Worm (Caenorhabditis elegans) whole organism, L2 larva: Measurements from ENCODE around the gene scl-8.

ENCODE experiments used
- C34F6.9 ChIP-seq: fragments of 150-350 bp; optimal IDR thresholded peaks from 2 replicates; lab custom pipeline; 2014; ENCODE audit warnings: missing biosample characterization, missing genetic modification characterization
- F13H6.1 ChIP-seq: sonication (generic microtip); optimal IDR thresholded peaks from 2 replicates; lab custom pipeline; 2016; ENCODE audit warnings: missing genetic modification characterization, missing compliant biosample characterization
- R02D3.7 ChIP-seq: fragments of 150-350 bp; optimal IDR thresholded peaks from 2 replicates; lab custom pipeline; 2014; ENCODE audit warnings: missing biosample characterization, missing genetic modification characterization
- Y55F3AM.14 ChIP-seq: fragments of 200-800 bp; sonication (Bioruptor generic); optimal IDR thresholded peaks from 2 replicates; lab custom pipeline; 2018; ENCODE audit warnings: mild to moderate bottlenecking, missing genetic modification characterization, missing compliant biosample characterization
- ZK546.5 ChIP-seq: sonication (generic microtip); optimal IDR thresholded peaks from 2 replicates; lab custom pipeline; 2017; ENCODE audit warnings: missing biosample characterization, missing genetic modification characterization
- aly-2 ChIP-seq: fragments of 150-350 bp; optimal IDR thresholded peaks from 2 replicates; lab custom pipeline; 2014; ENCODE audit warnings: missing biosample characterization, missing genetic modification characterization
- ama-1 ChIP-seq: fragments of 150-350 bp; optimal IDR thresholded peaks from 2 replicates; lab custom pipeline; 2018; ENCODE audit warnings: inconsistent platforms
- blmp-1 ChIP-seq: sonication (generic microtip); optimal IDR thresholded peaks from 2 replicates; lab custom pipeline; 2017; ENCODE audit warnings: missing genetic modification characterization, mild to moderate bottlenecking, missing compliant biosample characterization, antibody characterized with exemption, moderate library complexity; ENCODE audit not compliant: insufficient read depth
- ceh-82 ChIP-seq: fragments of 150-350 bp; optimal IDR thresholded peaks from 2 replicates; lab custom pipeline; 2014; ENCODE audit warnings: missing biosample characterization, missing genetic modification characterization
- crh-2 ChIP-seq: sonication (generic microtip); optimal IDR thresholded peaks from 2 replicates; lab custom pipeline; 2017; ENCODE audit warnings: missing biosample characterization, missing genetic modification characterization
- dmd-4 ChIP-seq: sonication (generic microtip); optimal IDR thresholded peaks from 2 replicates; lab custom pipeline; 2017; ENCODE audit warnings: missing biosample characterization, missing genetic modification characterization
- egl-27 ChIP-seq: sonication (generic microtip); optimal IDR thresholded peaks from 3 replicates; lab custom pipeline; 2017; ENCODE audit warnings: missing biosample characterization, missing genetic modification reagents, missing genetic modification characterization
- elt-1 ChIP-seq: fragments of 150-350 bp; optimal IDR thresholded peaks from 2 replicates; lab custom pipeline; 2014; ENCODE audit warnings: missing biosample characterization, missing genetic modification characterization
- elt-3 ChIP-seq: sonication (generic microtip); optimal IDR thresholded peaks from 2 replicates; lab custom pipeline; 2017; ENCODE audit warnings: missing biosample characterization, missing genetic modification characterization
- fos-1 ChIP-seq: fragments of 150-350 bp; optimal IDR thresholded peaks from 2 replicates; lab custom pipeline; 2014; ENCODE audit warnings: missing biosample characterization, missing genetic modification characterization
- gmeb-1 ChIP-seq: fragments of 150-350 bp; optimal IDR thresholded peaks from 2 replicates; lab custom pipeline; 2014; ENCODE audit warnings: missing biosample characterization, missing genetic modification characterization
- lin-39 ChIP-seq: fragments of 150-350 bp; optimal IDR thresholded peaks from 2 replicates; lab custom pipeline; 2014; ENCODE audit warnings: missing biosample characterization, missing genetic modification reagents, missing genetic modification characterization
- lsy-2 ChIP-seq, 2 experiments: fragments of 150-350 bp in 1 of 2; sonication (generic microtip) in 1 of 2; optimal IDR thresholded peaks; 2 replicates each; lab custom pipeline; 2014 to 2017; ENCODE audit warnings: missing biosample characterization in 2 of 2, missing genetic modification characterization in 2 of 2
- mab-5 ChIP-seq: fragments of 150-350 bp; optimal IDR thresholded peaks from 2 replicates; lab custom pipeline; 2014; ENCODE audit warnings: missing biosample characterization, missing genetic modification characterization
- nhr-11 ChIP-seq: fragments of 150-350 bp; optimal IDR thresholded peaks from 2 replicates; lab custom pipeline; 2014; ENCODE audit warnings: missing biosample characterization, missing genetic modification characterization
- nhr-12 ChIP-seq: fragments of 150-350 bp; optimal IDR thresholded peaks from 2 replicates; lab custom pipeline; 2014; ENCODE audit warnings: missing biosample characterization, missing genetic modification characterization
- nhr-129 ChIP-seq: fragments of 150-350 bp; optimal IDR thresholded peaks from 2 replicates; lab custom pipeline; 2014; ENCODE audit warnings: missing biosample characterization, missing genetic modification characterization
- nhr-23 ChIP-seq: fragments of 150-350 bp; optimal IDR thresholded peaks from 2 replicates; lab custom pipeline; 2014; ENCODE audit warnings: missing biosample characterization, missing genetic modification reagents, missing genetic modification characterization
- nhr-237 ChIP-seq: fragments of 150-350 bp; optimal IDR thresholded peaks from 2 replicates; lab custom pipeline; 2014; ENCODE audit warnings: missing biosample characterization, missing genetic modification characterization
- nhr-25 ChIP-seq: fragments of 150-350 bp; sonication (generic microtip); optimal IDR thresholded peaks from 3 replicates; lab custom pipeline; 2014; ENCODE audit warnings: missing biosample characterization, missing genetic modification characterization
- nhr-6 ChIP-seq: fragments of 150-350 bp; optimal IDR thresholded peaks from 2 replicates; lab custom pipeline; 2014; ENCODE audit warnings: missing biosample characterization, missing genetic modification characterization
- sem-4 ChIP-seq: fragments of 150-350 bp; optimal IDR thresholded peaks from 2 replicates; lab custom pipeline; 2014; ENCODE audit warnings: missing biosample characterization, missing genetic modification reagents, missing genetic modification characterization
- skn-1 ChIP-seq: sonication (generic microtip); optimal IDR thresholded peaks from 2 replicates; lab custom pipeline; 2017; ENCODE audit warnings: missing biosample characterization, missing genetic modification characterization
- sma-3 ChIP-seq: sonication (generic microtip); optimal IDR thresholded peaks from 2 replicates; lab custom pipeline; 2016; ENCODE audit warnings: missing genetic modification reagents, missing genetic modification characterization, missing compliant biosample characterization
- sma-9 ChIP-seq, 2 experiments: fragments of 150-350 bp in 1 of 2; sonication (generic microtip) in 1 of 2; optimal IDR thresholded peaks; 2 replicates each; lab custom pipeline; 2014 to 2016; ENCODE audit warnings: missing genetic modification characterization in 2 of 2, mild to moderate bottlenecking in 1 of 2, missing biosample characterization in 1 of 2, missing compliant biosample characterization in 1 of 2, missing genetic modification reagents in 1 of 2, moderate library complexity in 1 of 2
- snpc-4 ChIP-seq: fragments of 150-350 bp; optimal IDR thresholded peaks from 2 replicates; lab custom pipeline; 2014; ENCODE audit warnings: missing biosample characterization, missing genetic modification characterization
- unc-55 ChIP-seq: fragments of 150-350 bp; sonication (generic microtip); optimal IDR thresholded peaks from 3 replicates; lab custom pipeline; 2014; ENCODE audit warnings: missing biosample characterization, missing genetic modification reagents, missing genetic modification characterization
- zag-1 ChIP-seq: fragments of 150-350 bp; optimal IDR thresholded peaks from 2 replicates; lab custom pipeline; 2014; ENCODE audit warnings: missing biosample characterization, missing genetic modification characterization
- ztf-11 ChIP-seq: sonication (generic microtip); optimal IDR thresholded peaks from 2 replicates; lab custom pipeline; 2017; ENCODE audit warnings: missing biosample characterization, missing genetic modification characterization

The scl-8 gene

DNA sequence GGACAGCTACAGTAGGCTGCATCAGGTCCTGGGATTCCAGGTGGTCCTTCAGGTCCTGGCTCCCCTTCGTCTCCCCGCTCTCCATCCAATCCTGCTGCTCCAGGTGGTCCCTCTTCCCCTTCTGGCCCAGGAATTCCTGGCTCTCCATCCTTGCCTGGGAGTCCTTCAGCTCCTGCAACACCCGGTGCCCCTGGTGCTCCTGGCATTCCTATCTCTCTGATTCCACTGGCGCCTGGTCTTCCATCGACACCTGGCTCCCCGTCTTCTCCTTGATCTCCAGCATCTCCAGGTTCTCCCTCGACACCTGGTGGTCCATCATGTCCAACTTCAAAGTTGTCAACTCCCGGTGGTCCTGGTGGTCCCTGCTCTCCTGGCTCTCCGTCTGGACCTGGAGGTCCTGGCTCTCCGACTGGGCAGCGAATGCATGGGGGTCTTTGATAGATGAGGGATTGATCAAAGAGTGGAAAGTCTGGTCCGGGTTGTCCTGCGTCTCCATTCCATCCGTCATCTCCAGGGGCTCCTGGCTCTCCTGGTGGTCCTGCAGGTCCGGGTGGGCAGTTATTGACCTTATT, 18.2 kb downstream of the scl-8 start:
- TF ChIP-seq egl-27 (tag; lab: Kevin White, UChicago) (no peak), ZK546.5 (tag; lab: Kevin White, UChicago) (no peak), skn-1 (tag; lab: Kevin White, UChicago) (no peak), aly-2 (tag; lab: Kevin White, UChicago) (no peak), sem-4 (tag; lab: Kevin White, UChicago) (no peak), blmp-1 (tag; lab: Kevin White, UChicago) (no peak), ama-1 (lab: Kevin White, UChicago) (no peak), elt-1 (tag; lab: Kevin White, UChicago) (no peak), mab-5 (tag; lab: Kevin White, UChicago) (no peak), snpc-4 (tag; lab: Kevin White, UChicago) (no peak), ztf-11 (tag; lab: Kevin White, UChicago) (no peak), nhr-12 (tag; lab: Kevin White, UChicago) (no peak)
- TF ChIP-seq, all 48 proteins: peak for 0

- TF ChIP-seq sma-3 (GFP tag; lab: Kevin White, UChicago) (no peak), snpc-4 (tag; lab: Kevin White, UChicago) (no peak), R02D3.7 (tag; lab: Kevin White, UChicago) (no peak), Y55F3AM.14 (GFP tag; lab: Kevin White, UChicago) (no peak), ceh-82 (tag; lab: Kevin White, UChicago) (no peak), aly-2 (tag; lab: Kevin White, UChicago) (no peak), elt-3 (tag; lab: Kevin White, UChicago) (no peak), skn-1 (tag; lab: Kevin White, UChicago) (no peak), nhr-23 (no peak), C34F6.9 (no peak), mab-5 (tag; lab: Kevin White, UChicago) (no peak), ZK546.5 (tag; lab: Kevin White, UChicago) (no peak), sem-4 (tag; lab: Kevin White, UChicago) (no peak), zag-1 (tag; lab: Kevin White, UChicago) (no peak), nhr-237 (tag; lab: Kevin White, UChicago) (no peak), elt-1 (tag; lab: Kevin White, UChicago) (no peak)
- TF ChIP-seq, all 48 proteins: peak for 0
These were observed 19.4 kb downstream of the scl-8 start, which contains the start of gene col-132 for ce11 chrIV:13090967-13091366. Gene col-132, minus strand, starts transcription at chrIV:13091067.

DNA sequence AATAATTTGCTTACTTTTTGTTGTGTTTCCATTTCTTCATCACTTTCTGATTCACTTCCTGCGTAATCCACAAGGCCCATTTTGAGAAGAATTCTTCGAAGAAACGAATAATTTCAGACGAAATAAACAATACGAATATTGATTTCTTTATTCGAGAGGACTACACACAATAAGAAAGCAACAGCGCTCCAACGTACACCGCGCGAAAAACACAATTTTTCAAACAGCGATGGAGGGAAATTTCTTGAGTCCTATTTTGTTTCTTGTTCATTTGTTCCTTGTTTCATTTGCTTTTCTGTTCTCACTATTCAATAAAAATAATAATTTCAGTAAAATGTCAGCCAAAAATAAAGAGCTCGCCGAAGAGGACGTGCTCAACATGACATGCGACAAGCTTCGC, 22.1 kb downstream of the scl-8 start, which contains the start of the genes prcc-1 and C39E9.12:
prcc-1 (minus strand) TSS at position 119 of the 400 bp plus-strand sequence.
C39E9.12 (plus strand) TSS at position 331 of the 400 bp plus-strand sequence.
- TF ChIP-seq lsy-2 (tag; optimal IDR thresholded peaks at IDR 0.05; lab: Kevin White, UChicago) = peak; percentile 31 to 86
- TF ChIP-seq R02D3.7 (tag; lab: Kevin White, UChicago) = no peak
- TF ChIP-seq nhr-25 = no peak
- TF ChIP-seq nhr-6 = peak; percentile 23
- peak; percentile 44 for TF ChIP-seq snpc-4 (tag; lab: Kevin White, UChicago)
- TF ChIP-seq gmeb-1 (tag; lab: Kevin White, UChicago) = peak; percentile 87
- TF ChIP-seq fos-1 (tag; lab: Kevin White, UChicago) = peak; percentile 32
- TF ChIP-seq C34F6.9 = peak; percentile 86
- TF ChIP-seq nhr-129 = peak; percentile 96
- TF ChIP-seq aly-2 (tag; lab: Kevin White, UChicago) = no peak
- TF ChIP-seq nhr-11 (tag; lab: Kevin White, UChicago) = no peak
- TF ChIP-seq unc-55 (GFP tag; lab: Kevin White, UChicago) = peak; percentile 94
- TF ChIP-seq egl-27 (tag; lab: Kevin White, UChicago) = peak; percentile 6
- TF ChIP-seq crh-2 = peak; percentile 76
- peak; percentile 47 for TF ChIP-seq sma-3 (GFP tag; lab: Kevin White, UChicago)
- peak; percentile 54 for TF ChIP-seq sma-9 (GFP tag; optimal IDR thresholded peaks at IDR 0.05; lab: Kevin White, UChicago)
- no peak for TF ChIP-seq sma-9 (tag; optimal IDR thresholded peaks at IDR 0.05; lab: Kevin White, UChicago)

- no peak for TF ChIP-seq dmd-4 (tag; lab: Kevin White, UChicago)
- no peak for TF ChIP-seq sma-9 (GFP tag; optimal IDR thresholded peaks at IDR 0.05; lab: Kevin White, UChicago)
- TF ChIP-seq sma-9 (tag; optimal IDR thresholded peaks at IDR 0.05; lab: Kevin White, UChicago) = no peak
- no peak for TF ChIP-seq F13H6.1 (tag; lab: Kevin White, UChicago)
- TF ChIP-seq lin-39 (tag; lab: Kevin White, UChicago) = no peak
These were observed 23.9 kb downstream of the scl-8 start, which contains the start of gene rfc-3 for ce11 chrIV:13095462-13095861. Gene rfc-3, plus strand, starts transcription at chrIV:13095762.
